Worm (Caenorhabditis elegans): Measurements from ENCODE around the gene nhr-61.

ce11 chrII:14818376-14818775 lies at the start of gene nhr-61:
- TF ChIP-seq ztf-23 (GFP tag; IDR thresholded peaks at IDR 0.05) (no peak), klf-2 (GFP tag; conservative IDR thresholded peaks at IDR 0.05) (no peak)
